Fruit fly (Drosophila melanogaster) whole organism, embryonic: ENCODE results near the gene CG13409.
A peak's percentile ranks its signal among the peaks of the same experiment; 100 is the strongest.

Experiments
- Aef1 ChIP-seq: fragments of 200-800 bp; sonication (Bioruptor generic); IDR thresholded peaks from 3 replicates; pipeline ENCODE4 v1.3.6; 2022; ENCODE audit warnings: missing biosample characterization, missing genetic modification characterization
- Antp ChIP-seq: fragments of 200-800 bp; sonication (Bioruptor generic); optimal IDR thresholded peaks from 3 replicates; lab custom pipeline; 2016; ENCODE audit warnings: missing biosample characterization, missing genetic modification characterization
- Atf3 ChIP-seq: fragments of 200-800 bp; sonication (Bioruptor generic); optimal IDR thresholded peaks from 3 replicates; lab custom pipeline; 2016; ENCODE audit warnings: missing biosample characterization, missing genetic modification characterization
- Bdp1 ChIP-seq: fragments of 200-800 bp; sonication (Bioruptor generic); optimal IDR thresholded peaks from 3 replicates; lab custom pipeline; 2016; ENCODE audit warnings: missing biosample characterization, missing genetic modification characterization
- BtbVII ChIP-seq: fragments of 200-800 bp; sonication (Bioruptor generic); optimal IDR thresholded peaks from 3 replicates; lab custom pipeline; 2017; ENCODE audit warnings: missing biosample characterization, mild to moderate bottlenecking, missing genetic modification characterization
- CG10147 ChIP-seq: fragments of 200-800 bp; sonication (Bioruptor generic); optimal IDR thresholded peaks from 2 replicates; lab custom pipeline; 2019; ENCODE audit warnings: missing biosample characterization, mild to moderate bottlenecking, missing genetic modification characterization, moderate library complexity
- CG10565 ChIP-seq: fragments of 200-800 bp; sonication (Bioruptor generic); optimal IDR thresholded peaks from 3 replicates; lab custom pipeline; 2016; ENCODE audit warnings: missing biosample characterization, mild to moderate bottlenecking, missing genetic modification characterization
- CG10979 ChIP-seq: fragments of 200-800 bp; sonication (Bioruptor generic); optimal IDR thresholded peaks from 2 replicates; lab custom pipeline; 2018; ENCODE audit warnings: missing biosample characterization, mild to moderate bottlenecking, missing genetic modification characterization, moderate library complexity
- CG12219 ChIP-seq: fragments of 200-800 bp; sonication (Bioruptor generic); optimal IDR thresholded peaks from 3 replicates; lab custom pipeline; 2018; ENCODE audit warnings: missing biosample characterization, mild to moderate bottlenecking, missing genetic modification characterization
- CG1233 ChIP-seq: fragments of 200-800 bp; sonication (Bioruptor generic); optimal IDR thresholded peaks from 4 replicates; lab custom pipeline; 2018; ENCODE audit warnings: missing biosample characterization, mild to moderate bottlenecking, missing genetic modification characterization
- CG13123 ChIP-seq: fragments of 200-800 bp; sonication (Bioruptor generic); optimal IDR thresholded peaks from 2 replicates; lab custom pipeline; 2016; ENCODE audit warnings: missing biosample characterization, missing genetic modification characterization
- CG15514 ChIP-seq: fragments of 200-800 bp; sonication (Bioruptor generic); optimal IDR thresholded peaks from 3 replicates; lab custom pipeline; 2017; ENCODE audit warnings: missing biosample characterization, missing genetic modification characterization, mild to moderate bottlenecking, moderate library complexity, missing genetic modification reagents
- CG17361 ChIP-seq: fragments of 200-800 bp; sonication (Bioruptor generic); IDR thresholded peaks from 3 replicates; pipeline ENCODE4 v1.3.6; 2022; ENCODE audit warnings: missing biosample characterization, missing genetic modification characterization
- CG18764 ChIP-seq: fragments of 200-800 bp; sonication (Bioruptor generic); optimal IDR thresholded peaks from 3 replicates; lab custom pipeline; 2016; ENCODE audit warnings: missing biosample characterization, missing genetic modification characterization
- CG2712 ChIP-seq: fragments of 200-800 bp; optimal IDR thresholded peaks from 3 replicates; lab custom pipeline; 2019; ENCODE audit warnings: missing biosample characterization, mild to moderate bottlenecking, missing genetic modification characterization, moderate library complexity
- CG3065 ChIP-seq: fragments of 200-800 bp; sonication (Bioruptor generic); optimal IDR thresholded peaks from 2 replicates; lab custom pipeline; 2016; ENCODE audit warnings: missing biosample characterization, missing genetic modification characterization
- CG3838 ChIP-seq: fragments of 200-800 bp; sonication (Bioruptor generic); optimal IDR thresholded peaks from 3 replicates; lab custom pipeline; 2016; ENCODE audit warnings: missing biosample characterization, missing genetic modification characterization
- CG4730 ChIP-seq: fragments of 200-800 bp; sonication (Bioruptor generic); IDR thresholded peaks from 2 replicates; pipeline ENCODE4 v1.3.6; 2022; ENCODE audit warnings: missing biosample characterization, missing genetic modification characterization
- CG5245 ChIP-seq: fragments of 200-800 bp; sonication (Bioruptor generic); optimal IDR thresholded peaks from 3 replicates; lab custom pipeline; 2016; ENCODE audit warnings: missing biosample characterization, missing genetic modification characterization
- CG5953 ChIP-seq: fragments of 200-800 bp; sonication (Bioruptor generic); IDR thresholded peaks from 2 replicates; pipeline ENCODE4 v1.3.6; 2022; ENCODE audit warnings: missing biosample characterization, missing genetic modification characterization
- CG8924 ChIP-seq: fragments of 200-800 bp; optimal IDR thresholded peaks from 3 replicates; lab custom pipeline; 2019; ENCODE audit warnings: missing biosample characterization, mild to moderate bottlenecking, missing genetic modification characterization, moderate library complexity
- CHES-1-like ChIP-seq: fragments of 200-800 bp; sonication (Bioruptor generic); optimal IDR thresholded peaks from 2 replicates; lab custom pipeline; 2016; ENCODE audit warnings: missing biosample characterization, missing genetic modification characterization
- Chrac-16 ChIP-seq: fragments of 200-800 bp; sonication (Bioruptor generic); optimal IDR thresholded peaks from 3 replicates; lab custom pipeline; 2016; ENCODE audit warnings: missing biosample characterization, missing genetic modification characterization
- D19A ChIP-seq: fragments of 200-800 bp; optimal IDR thresholded peaks from 3 replicates; lab custom pipeline; 2019; ENCODE audit warnings: missing biosample characterization, mild to moderate bottlenecking, missing genetic modification characterization, moderate library complexity
- Dip2 ChIP-seq: fragments of 200-800 bp; sonication (Bioruptor generic); IDR thresholded peaks from 2 replicates; pipeline ENCODE4 v1.3.6; 2022; ENCODE audit warnings: missing biosample characterization, missing genetic modification characterization
- Dp ChIP-seq: fragments of 200-800 bp; sonication (Bioruptor generic); optimal IDR thresholded peaks from 2 replicates; lab custom pipeline; 2018; ENCODE audit warnings: missing biosample characterization, mild to moderate bottlenecking, missing genetic modification characterization, moderate library complexity
- Dref ChIP-seq: fragments of 200-800 bp; sonication (Bioruptor generic); IDR thresholded peaks from 2 replicates; pipeline ENCODE4 v1.3.6; 2022; ENCODE audit warnings: missing biosample characterization, missing genetic modification characterization
- ERR ChIP-seq: fragments of 200-800 bp; sonication (Bioruptor generic); optimal IDR thresholded peaks from 2 replicates; lab custom pipeline; 2016; ENCODE audit warnings: missing biosample characterization, missing genetic modification characterization
- Gsc ChIP-seq: fragments of 200-800 bp; sonication (Bioruptor generic); IDR thresholded peaks from 2 replicates; pipeline ENCODE4 v1.3.6; 2022; ENCODE audit warnings: missing biosample characterization, missing genetic modification characterization
- Gug ChIP-seq: fragments of 200-800 bp; sonication (Bioruptor generic); IDR thresholded peaks from 4 replicates; pipeline ENCODE4 v1.3.6; 2022; ENCODE audit warnings: missing biosample characterization, missing genetic modification characterization
- Hey ChIP-seq: fragments of 200-800 bp; sonication (Bioruptor generic); optimal IDR thresholded peaks from 3 replicates; lab custom pipeline; 2018; ENCODE audit warnings: missing biosample characterization, mild to moderate bottlenecking, missing genetic modification characterization
- Kr ChIP-seq: fragments of 200-800 bp; sonication (Bioruptor generic); optimal IDR thresholded peaks from 2 replicates; lab custom pipeline; 2017; ENCODE audit warnings: missing biosample characterization, mild to moderate bottlenecking, missing genetic modification characterization
- PHDP ChIP-seq: fragments of 200-800 bp; sonication (Bioruptor generic); optimal IDR thresholded peaks from 3 replicates; lab custom pipeline; 2018; ENCODE audit warnings: missing biosample characterization, mild to moderate bottlenecking, missing genetic modification characterization, moderate library complexity
- Pdp1 ChIP-seq, 2 experiments: fragments of 200-800 bp; sonication (Bioruptor generic); optimal IDR thresholded peaks; 3 replicates each; lab custom pipeline; 2016; ENCODE audit warnings: missing biosample characterization in 2 of 2, missing genetic modification characterization in 2 of 2, mild to moderate bottlenecking in 1 of 2, moderate library complexity in 1 of 2
- Usf ChIP-seq: fragments of 200-800 bp; sonication (Bioruptor generic); optimal IDR thresholded peaks from 2 replicates; lab custom pipeline; 2017; ENCODE audit warnings: missing genotype, missing biosample characterization, missing genetic modification characterization
- ase ChIP-seq: fragments of 200-800 bp; sonication (Bioruptor generic); IDR thresholded peaks from 3 replicates; pipeline ENCODE4 v1.3.6; 2022; ENCODE audit warnings: missing biosample characterization, missing genetic modification characterization
- bcd ChIP-seq: fragments of 200-800 bp; sonication (Bioruptor generic); optimal IDR thresholded peaks from 2 replicates; lab custom pipeline; 2017; ENCODE audit warnings: missing biosample characterization, mild to moderate bottlenecking, missing genetic modification characterization
- bowl ChIP-seq: fragments of 200-800 bp; sonication (Bioruptor generic); IDR thresholded peaks from 2 replicates; pipeline ENCODE4 v1.3.6; 2022; ENCODE audit warnings: missing biosample characterization, missing genetic modification characterization
- cg ChIP-seq: fragments of 200-800 bp; sonication (Bioruptor generic); optimal IDR thresholded peaks from 3 replicates; lab custom pipeline; 2019; ENCODE audit warnings: missing biosample characterization, mild to moderate bottlenecking, missing genetic modification characterization, moderate library complexity
- cwo ChIP-seq: fragments of 200-800 bp; sonication (Bioruptor generic); optimal IDR thresholded peaks from 3 replicates; lab custom pipeline; 2017; ENCODE audit warnings: missing biosample characterization, missing genetic modification characterization, mild to moderate bottlenecking, moderate library complexity, missing genetic modification reagents
- dan ChIP-seq: fragments of 200-800 bp; sonication (Bioruptor generic); IDR thresholded peaks from 2 replicates; pipeline ENCODE4 v1.3.6; 2022; ENCODE audit warnings: missing biosample characterization, missing genetic modification characterization
- emc ChIP-seq: fragments of 200-800 bp; sonication (Bioruptor generic); optimal IDR thresholded peaks from 2 replicates; lab custom pipeline; 2016; ENCODE audit warnings: missing biosample characterization, missing genetic modification characterization
- fd102C ChIP-seq: fragments of 200-800 bp; sonication (Bioruptor generic); optimal IDR thresholded peaks from 2 replicates; lab custom pipeline; 2018; ENCODE audit warnings: missing biosample characterization, mild to moderate bottlenecking, missing genetic modification characterization, moderate library complexity
- h ChIP-seq: fragments of >200 bp; optimal IDR thresholded peaks from 2 replicates; lab custom pipeline; 2017
- klu ChIP-seq: fragments of 200-800 bp; sonication (Bioruptor generic); IDR thresholded peaks from 2 replicates; pipeline ENCODE4 v1.3.6; 2022; ENCODE audit warnings: missing biosample characterization, missing genetic modification characterization
- peb ChIP-seq: fragments of 200-800 bp; sonication (Bioruptor generic); IDR thresholded peaks from 2 replicates; pipeline ENCODE4 v1.3.6; 2022; ENCODE audit warnings: missing biosample characterization, missing genetic modification characterization
- sens-2 ChIP-seq: fragments of 200-800 bp; sonication (Bioruptor generic); IDR thresholded peaks from 2 replicates; pipeline ENCODE4 v1.3.6; 2022; ENCODE audit warnings: missing biosample characterization, missing genetic modification characterization
- sob ChIP-seq: fragments of 200-800 bp; sonication (Bioruptor generic); IDR thresholded peaks from 2 replicates; pipeline ENCODE4 v1.3.6; 2022; ENCODE audit warnings: missing biosample characterization, missing genetic modification characterization
- stc ChIP-seq: fragments of 200-800 bp; sonication (Bioruptor generic); IDR thresholded peaks from 2 replicates; pipeline ENCODE4 v1.3.6; 2022; ENCODE audit warnings: missing biosample characterization, missing genetic modification characterization
- sug ChIP-seq: fragments of 200-800 bp; optimal IDR thresholded peaks from 2 replicates; lab custom pipeline; 2019; ENCODE audit warnings: missing biosample characterization, mild to moderate bottlenecking, missing genetic modification characterization, moderate library complexity

CG13409 gene

DNA sequence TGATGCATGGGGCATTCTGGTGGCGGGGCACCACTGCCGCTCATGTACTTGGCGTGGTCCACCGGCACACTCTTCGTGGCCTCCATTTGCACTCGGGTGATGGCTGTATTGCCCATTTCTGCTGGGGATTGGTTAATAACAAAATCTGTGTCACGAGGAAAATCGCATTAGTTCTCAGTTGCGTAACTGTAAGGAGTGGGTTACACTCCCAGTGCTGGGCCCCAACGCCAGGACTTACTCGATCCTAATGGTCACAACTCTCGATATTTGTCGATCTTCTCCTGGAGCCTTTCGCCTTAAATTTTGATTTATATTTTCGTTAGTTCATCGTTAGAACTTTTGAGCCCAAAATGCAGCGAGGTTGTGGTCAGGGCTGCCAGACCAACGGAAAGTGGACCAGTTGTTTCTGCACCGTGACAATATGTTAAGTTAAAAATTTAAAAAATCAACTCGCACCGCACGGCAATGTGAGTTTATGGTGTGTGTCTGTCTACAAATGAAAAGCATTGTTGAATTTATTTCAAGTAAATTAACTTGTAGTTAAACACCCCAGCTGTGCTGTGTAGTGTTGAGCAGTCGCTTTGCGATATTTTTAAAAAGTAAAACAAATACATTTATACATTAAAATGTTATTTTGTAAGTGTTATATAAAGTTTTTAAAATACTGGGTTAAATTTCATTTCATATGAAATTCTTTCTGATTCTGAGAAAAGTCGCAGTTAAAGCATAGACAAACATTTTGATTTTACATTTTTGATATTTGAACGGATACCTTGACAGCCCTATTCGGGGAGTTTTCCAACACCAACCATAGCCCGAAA, 4.6 kb downstream of the CG13409 start, which contains the start of the genes Cchl and ND-42 (continued):
- TF ChIP-seq CG18764 (GFP tag; lab: Kevin White, UChicago) (peak; percentile 80), CG17361 (peak; percentile 93), Pdp1 (GFP tag; optimal IDR thresholded peaks at IDR 0.05; lab: Kevin White, UChicago) (peak; percentile 77 to 95), Dp (GFP tag; lab: Kevin White, UChicago) (peak; percentile 29), sob (GFP tag; lab: Robert Waterston, UW) (peak; percentile 79), sug (tag; lab: Kevin White, UChicago) (peak; percentile 88), CG10147 (GFP tag; lab: Kevin White, UChicago) (peak; percentile 64), h (lab: Kevin White, UChicago) (no peak), CG13123 (GFP tag; lab: Kevin White, UChicago) (peak; percentile 55), Bdp1 (GFP tag; lab: Kevin White, UChicago) (peak; percentile 44), CG5245 (GFP tag; lab: Kevin White, UChicago) (peak; percentile 66), CG4730 (GFP tag; lab: Robert Waterston, UW) (no peak; the same call in none of the 2 replicates), Chrac-16 (GFP tag; lab: Kevin White, UChicago) (peak; percentile 77), CG15514 (GFP tag; lab: Kevin White, UChicago) (peak; percentile 68), CG8924 (tag; lab: Kevin White, UChicago) (peak; percentile 81), Dip2 (GFP tag; lab: Robert Waterston, UW) (no peak), BtbVII (GFP tag; lab: Kevin White, UChicago) (no peak), cg (GFP tag; lab: Kevin White, UChicago) (no peak), Atf3 (peak; percentile 49), PHDP (peak; percentile 83), CHES-1-like (GFP tag; lab: Kevin White, UChicago) (peak; percentile 57), ase (GFP tag; lab: Robert Waterston, UW) (peak; percentile 52; the same call in 1 of the 3 replicates), D19A (no peak), Antp (GFP tag; lab: Kevin White, UChicago) (peak; percentile 72), CG10979 (tag; lab: Kevin White, UChicago) (peak; percentile 70), dan (GFP tag; lab: Robert Waterston, UW) (no peak), Aef1 (GFP tag; lab: Robert Waterston, UW) (peak; percentile 73; the same call in 2 of the 3 replicates), Gug (peak; percentile 44; the same call in 3 of the 4 replicates), Gsc (GFP tag; lab: Robert Waterston, UW) (no peak), fd102C (GFP tag; lab: Kevin White, UChicago) (no peak), Kr (GFP tag; lab: Kevin White, UChicago) (no peak), CG5953 (GFP tag; lab: Robert Waterston, UW) (no peak), emc (peak; percentile 52), peb (GFP tag; lab: Robert Waterston, UW) (0 out of 2 replicates have a peak, but pooled peaks have one; percentile 12), ERR (GFP tag; lab: Kevin White, UChicago) (peak; percentile 50), stc (GFP tag; lab: Robert Waterston, UW) (peak; percentile 28; the same call in 1 of the 2 replicates), klu (GFP tag; lab: Robert Waterston, UW) (peak; percentile 75; the same call in 1 of the 2 replicates), sens-2 (peak; percentile 39; the same call in 1 of the 2 replicates), CG1233 (GFP tag; lab: Kevin White, UChicago) (peak; percentile 74), CG2712 (peak; percentile 85), CG12219 (GFP tag; lab: Kevin White, UChicago) (peak; percentile 50), bcd (GFP tag; lab: Kevin White, UChicago) (peak; percentile 83), CG3065 (GFP tag; lab: Kevin White, UChicago) (peak; percentile 80), Dref (GFP tag; lab: Robert Waterston, UW) (no peak), cwo (GFP tag; lab: Kevin White, UChicago) (peak; percentile 79), bowl (GFP tag; lab: Robert Waterston, UW) (0 out of 2 replicates have a peak, but pooled peaks have one; percentile 36), Usf (GFP tag; lab: Kevin White, UChicago) (peak; percentile 25), CG3838 (GFP tag; lab: Kevin White, UChicago) (peak; percentile 64), CG10565 (no peak), Hey (no peak)
